Worm (Caenorhabditis elegans): Measurements from ENCODE around the gene fbxa-176.

DNA sequence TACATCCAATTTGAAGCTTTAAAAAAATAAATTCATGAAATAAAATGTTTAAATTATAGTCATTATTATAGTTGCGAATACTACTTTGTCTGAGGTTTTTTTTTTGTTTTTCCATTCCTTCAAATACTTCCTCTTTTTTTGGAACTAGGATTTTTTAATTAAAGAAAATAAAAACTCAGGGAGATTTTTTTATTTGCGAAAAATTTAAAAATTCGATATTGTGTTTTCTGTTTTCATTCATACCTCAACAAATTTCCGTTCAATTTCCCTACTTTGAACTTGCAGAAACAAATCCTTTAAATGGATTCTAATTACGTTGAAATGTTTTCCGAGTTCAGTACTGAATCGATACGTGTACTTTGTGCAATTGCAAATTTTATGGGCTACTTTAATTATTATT is 41.0 kb upstream of the fbxa-176 start, which contains the start of gene srw-32:
- TF ChIP-seq ama-1 (optimal IDR thresholded peaks at IDR 0.05), result no peak
- no peak for TF ChIP-seq F13H6.1 (tag; optimal IDR thresholded peaks at IDR 0.05)
- no peak for TF ChIP-seq ceh-6 (GFP tag; optimal IDR thresholded peaks at IDR 0.05)
- no peak for TF ChIP-seq hlh-15 (tag; optimal IDR thresholded peaks at IDR 0.05)

Data from whole organism, late embryonic.